Worm (Caenorhabditis elegans) whole organism, late embryonic: ENCODE measurements around the gene Y53C12A.11.

Experiments used
- C08G9.2 ChIP-seq: sonication (generic microtip); optimal IDR thresholded peaks from 2 replicates; lab custom pipeline; 2016; ENCODE audit warnings: mild to moderate bottlenecking, missing genetic modification characterization, moderate library complexity, missing compliant biosample characterization
- F13H6.1 ChIP-seq: sonication (generic microtip); optimal IDR thresholded peaks from 2 replicates; lab custom pipeline; 2016; ENCODE audit warnings: missing genetic modification characterization, missing compliant biosample characterization
- K09A11.1 ChIP-seq: sonication (generic microtip); optimal IDR thresholded peaks from 2 replicates; lab custom pipeline; 2017; ENCODE audit warnings: antibody characterized with exemption, mild to moderate bottlenecking, missing genetic modification characterization, missing compliant biosample characterization; ENCODE audit not compliant: insufficient read depth
- T23F11.4 ChIP-seq: fragments of 200-800 bp; sonication (Bioruptor generic); optimal IDR thresholded peaks from 2 replicates; lab custom pipeline; 2018; ENCODE audit warnings: mild to moderate bottlenecking, missing genetic modification characterization, missing compliant biosample characterization
- ceh-14 ChIP-seq: sonication (generic microtip); optimal IDR thresholded peaks from 2 replicates; lab custom pipeline; 2016; ENCODE audit warnings: missing genotype, missing genetic modification characterization, missing compliant biosample characterization
- ceh-18 ChIP-seq: sonication (generic microtip); optimal IDR thresholded peaks from 2 replicates; lab custom pipeline; 2016; ENCODE audit warnings: missing genetic modification characterization, missing compliant biosample characterization
- ceh-19 ChIP-seq: fragments of 200-800 bp; sonication (Bioruptor generic); optimal IDR thresholded peaks from 2 replicates; lab custom pipeline; 2018; ENCODE audit warnings: mild to moderate bottlenecking, missing genetic modification characterization, missing compliant biosample characterization
- ceh-2 ChIP-seq: sonication (generic microtip); optimal IDR thresholded peaks from 2 replicates; lab custom pipeline; 2016; ENCODE audit warnings: missing genotype, missing genetic modification characterization, missing compliant biosample characterization
- ceh-22 ChIP-seq: sonication (generic microtip); optimal IDR thresholded peaks from 2 replicates; lab custom pipeline; 2017; ENCODE audit warnings: missing biosample characterization, missing genetic modification characterization
- ceh-24 ChIP-seq: sonication (generic microtip); optimal IDR thresholded peaks from 2 replicates; lab custom pipeline; 2016; ENCODE audit warnings: mild to moderate bottlenecking, missing genetic modification characterization, missing compliant biosample characterization
- ceh-30 ChIP-seq: fragments of 150-350 bp; optimal IDR thresholded peaks from 2 replicates; lab custom pipeline; 2014; ENCODE audit warnings: missing biosample characterization, missing genetic modification characterization
- ceh-31 ChIP-seq: sonication (generic microtip); optimal IDR thresholded peaks from 2 replicates; lab custom pipeline; 2016; ENCODE audit warnings: missing genetic modification characterization, missing compliant biosample characterization
- ceh-34 ChIP-seq: sonication (generic microtip); optimal IDR thresholded peaks from 2 replicates; lab custom pipeline; 2016; ENCODE audit warnings: mild to moderate bottlenecking, missing genetic modification characterization, missing compliant biosample characterization
- ceh-45 ChIP-seq: fragments of 200-800 bp; sonication (Bioruptor generic); IDR thresholded peaks from 2 replicates; pipeline ENCODE4 v1.3.6; 2022; ENCODE audit warnings: missing genetic modification reagents, missing genetic modification characterization, missing compliant biosample characterization
- ceh-6 ChIP-seq: fragments of 200-800 bp; sonication (Bioruptor generic); optimal IDR thresholded peaks from 2 replicates; lab custom pipeline; 2018; ENCODE audit warnings: mild to moderate bottlenecking, missing genetic modification characterization, missing compliant biosample characterization
- ceh-9 ChIP-seq: sonication (generic microtip); optimal IDR thresholded peaks from 2 replicates; lab custom pipeline; 2016; ENCODE audit warnings: mild to moderate bottlenecking, missing genetic modification characterization, inconsistent platforms, missing compliant biosample characterization
- che-1 ChIP-seq: sonication (generic microtip); optimal IDR thresholded peaks from 2 replicates; lab custom pipeline; 2016; ENCODE audit warnings: mild to moderate bottlenecking, missing genetic modification characterization, missing compliant biosample characterization
- dmd-4 ChIP-seq: sonication (generic microtip); optimal IDR thresholded peaks from 2 replicates; lab custom pipeline; 2016; ENCODE audit warnings: borderline replicate concordance, missing genetic modification characterization, missing compliant biosample characterization
- ets-4 ChIP-seq: sonication (generic microtip); optimal IDR thresholded peaks from 2 replicates; lab custom pipeline; 2016; ENCODE audit warnings: missing genetic modification characterization, missing compliant biosample characterization
- eyg-1 ChIP-seq: sonication (generic microtip); optimal IDR thresholded peaks from 2 replicates; lab custom pipeline; 2016; ENCODE audit warnings: missing genotype, missing genetic modification characterization, missing compliant biosample characterization
- fax-1 ChIP-seq: sonication (generic microtip); optimal IDR thresholded peaks from 2 replicates; lab custom pipeline; 2016; ENCODE audit warnings: missing genotype, missing genetic modification characterization, missing compliant biosample characterization
- fkh-6 ChIP-seq: sonication (generic microtip); optimal IDR thresholded peaks from 2 replicates; lab custom pipeline; 2016; ENCODE audit warnings: missing genetic modification characterization, missing compliant biosample characterization
- hlh-13 ChIP-seq: fragments of 200-800 bp; sonication (Bioruptor generic); optimal IDR thresholded peaks from 2 replicates; lab custom pipeline; 2018; ENCODE audit warnings: mild to moderate bottlenecking, missing genetic modification characterization, missing compliant biosample characterization
- hlh-30 ChIP-seq: sonication (generic microtip); optimal IDR thresholded peaks from 2 replicates; lab custom pipeline; 2017; ENCODE audit warnings: antibody characterized with exemption, missing genetic modification characterization, missing compliant biosample characterization; ENCODE audit not compliant: insufficient read depth
- hlh-6 ChIP-seq: sonication (generic microtip); optimal IDR thresholded peaks from 2 replicates; lab custom pipeline; 2016; ENCODE audit warnings: missing genotype, missing genetic modification characterization, missing compliant biosample characterization
- hlh-8 ChIP-seq: sonication (generic microtip); optimal IDR thresholded peaks from 2 replicates; lab custom pipeline; 2016; ENCODE audit warnings: missing genotype, missing genetic modification characterization, missing compliant biosample characterization
- lin-11 ChIP-seq: fragments of 200-800 bp; sonication (Bioruptor generic); optimal IDR thresholded peaks from 2 replicates; lab custom pipeline; 2018; ENCODE audit warnings: mild to moderate bottlenecking, missing genetic modification characterization, missing compliant biosample characterization
- mec-3 ChIP-seq: sonication (generic microtip); optimal IDR thresholded peaks from 2 replicates; lab custom pipeline; 2016; ENCODE audit warnings: borderline replicate concordance, missing genetic modification characterization, missing compliant biosample characterization
- nhr-11 ChIP-seq: fragments of 150-350 bp; optimal IDR thresholded peaks from 2 replicates; lab custom pipeline; 2014; ENCODE audit warnings: missing biosample characterization, missing genetic modification characterization
- npax-4 ChIP-seq: sonication (generic microtip); optimal IDR thresholded peaks from 2 replicates; lab custom pipeline; 2016; ENCODE audit warnings: missing genetic modification characterization, missing compliant biosample characterization
- pat-9 ChIP-seq: fragments of 200-800 bp; sonication (Bioruptor generic); optimal IDR thresholded peaks from 2 replicates; lab custom pipeline; 2018; ENCODE audit warnings: mild to moderate bottlenecking, missing genetic modification characterization, moderate library complexity, missing compliant biosample characterization
- pax-1 ChIP-seq: fragments of 150-350 bp; optimal IDR thresholded peaks from 2 replicates; lab custom pipeline; 2014; ENCODE audit warnings: missing biosample characterization, missing genetic modification characterization
- pha-4 ChIP-seq: fragments of 150-350 bp; optimal IDR thresholded peaks from 2 replicates; lab custom pipeline; 2018; ENCODE audit warnings: missing biosample characterization, missing genetic modification reagents, missing genetic modification characterization
- pqm-1 ChIP-seq: sonication (generic microtip); optimal IDR thresholded peaks from 2 replicates; lab custom pipeline; 2016; ENCODE audit warnings: missing genetic modification characterization, missing compliant biosample characterization
- pros-1 ChIP-seq: fragments of 150-350 bp; optimal IDR thresholded peaks from 2 replicates; lab custom pipeline; 2014; ENCODE audit warnings: missing biosample characterization, missing genetic modification reagents, missing genetic modification characterization
- rnt-1 ChIP-seq: sonication (generic microtip); optimal IDR thresholded peaks from 2 replicates; lab custom pipeline; 2016; ENCODE audit warnings: missing genetic modification characterization, missing compliant biosample characterization
- sdc-2 ChIP-seq: sonication (generic microtip); optimal IDR thresholded peaks from 2 replicates; lab custom pipeline; 2016; ENCODE audit warnings: missing genotype, missing genetic modification characterization, missing compliant biosample characterization
- tbx-2 ChIP-seq: sonication (generic microtip); optimal IDR thresholded peaks from 2 replicates; lab custom pipeline; 2016; ENCODE audit warnings: missing genetic modification characterization, missing compliant biosample characterization
- tbx-7 ChIP-seq: sonication (generic microtip); optimal IDR thresholded peaks from 2 replicates; lab custom pipeline; 2016; ENCODE audit warnings: missing genotype, missing genetic modification characterization, missing compliant biosample characterization
- unc-42 ChIP-seq: sonication (generic microtip); optimal IDR thresholded peaks from 2 replicates; lab custom pipeline; 2016; ENCODE audit warnings: missing genotype, missing genetic modification characterization, missing compliant biosample characterization
- unc-55 ChIP-seq: sonication (generic microtip); optimal IDR thresholded peaks from 2 replicates; lab custom pipeline; 2017; ENCODE audit warnings: missing biosample characterization, missing genetic modification reagents, missing genetic modification characterization
- zip-5 ChIP-seq: sonication (generic microtip); optimal IDR thresholded peaks from 2 replicates; lab custom pipeline; 2016; ENCODE audit warnings: missing genetic modification characterization, missing compliant biosample characterization

Y53C12A.11 gene

DNA sequence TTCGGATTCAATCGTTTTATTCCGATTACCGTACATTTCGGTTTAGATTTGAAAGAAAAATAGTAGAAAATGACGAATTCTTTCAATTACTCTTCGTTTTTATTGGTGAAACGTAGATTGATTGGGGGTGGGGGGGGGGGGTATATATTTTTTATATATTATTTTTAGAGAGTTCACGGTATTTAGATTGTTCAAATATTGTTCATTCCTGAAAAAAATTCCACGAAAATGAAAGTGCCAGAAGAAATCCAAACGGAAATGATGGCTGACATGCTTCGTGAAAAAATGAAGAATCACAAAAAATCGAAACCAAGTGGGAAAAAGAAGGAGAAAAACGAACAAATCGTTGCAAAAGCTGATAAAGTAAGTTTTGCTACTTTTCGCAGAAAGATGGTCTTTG is 18.1 kb downstream of the Y53C12A.11 start, which contains the start of the genes Y53C12A.8 and Y53C12A.7:
Y53C12A.8 (minus strand) TSS at position 101 of the 400 bp plus-strand sequence.
Y53C12A.7 (plus strand) TSS at position 181 of the 400 bp plus-strand sequence.
- TF ChIP-seq hlh-30, result no peak
- no peak for TF ChIP-seq unc-55 (GFP tag; lab: Kevin White, UChicago)
- TF ChIP-seq zip-5, result no peak
- no peak for TF ChIP-seq mec-3 (tag; lab: Kevin White, UChicago)
- no peak for TF ChIP-seq lin-11 (tag; lab: Kevin White, UChicago)
- TF ChIP-seq pat-9 (tag; lab: Kevin White, UChicago), result no peak
- TF ChIP-seq K09A11.1 (tag; lab: Kevin White, UChicago), result no peak
- no peak for TF ChIP-seq ceh-6 (GFP tag; lab: Kevin White, UChicago)
- TF ChIP-seq, all 69 proteins: peak for 0

DNA sequence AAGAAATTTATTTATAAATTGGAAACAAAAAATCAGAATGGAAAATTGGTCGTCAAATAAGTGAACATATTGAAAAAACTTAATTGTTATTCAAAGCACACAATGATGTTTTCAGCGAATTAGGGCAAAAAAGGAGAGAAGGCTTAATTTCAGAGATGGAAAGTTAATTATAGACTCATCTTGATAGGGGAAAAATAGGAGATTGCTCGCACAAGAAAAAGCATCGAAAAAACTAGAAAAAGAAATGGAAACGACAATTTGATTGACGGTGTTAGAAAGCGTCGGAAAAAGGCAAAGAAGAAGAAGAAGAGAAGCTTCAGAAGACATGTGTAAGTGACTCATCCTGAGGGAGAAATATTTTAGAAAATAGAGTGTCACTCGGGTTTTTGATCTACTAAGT is 22.6 kb downstream of the Y53C12A.11 start:
- TF ChIP-seq pqm-1 (no peak), unc-42 (peak; percentile 55)
- TF ChIP-seq, all 69 proteins: peak for 1

DNA sequence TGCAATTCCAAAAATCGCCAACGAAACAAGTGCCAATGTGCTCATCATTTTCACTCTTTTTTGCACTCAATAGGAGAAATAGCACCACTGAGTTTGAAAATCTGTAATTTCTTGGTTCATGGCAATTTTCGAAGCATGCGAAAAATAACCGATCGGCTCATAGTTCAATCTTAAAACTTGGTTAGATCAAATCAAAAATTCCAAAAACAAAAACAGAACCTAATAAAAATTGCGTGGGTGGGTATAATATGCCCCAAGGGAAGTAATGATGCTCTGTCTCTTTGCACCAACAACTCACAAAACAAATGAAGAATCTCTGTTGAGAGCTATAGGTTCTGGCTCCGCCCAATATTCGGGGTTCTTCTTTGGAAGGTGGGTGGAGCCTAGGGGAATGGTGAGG is 26.7 kb downstream of the Y53C12A.11 start, which contains the start of gene nlp-11:
nlp-11 (minus strand) TSS at position 101 of the 400 bp plus-strand sequence.
- TF ChIP-seq ceh-22, result no peak
- TF ChIP-seq hlh-6, result no peak
- TF ChIP-seq zip-5, result no peak
- TF ChIP-seq tbx-2 (tag; lab: Kevin White, UChicago), result no peak
- no peak for TF ChIP-seq ceh-24
- no peak for TF ChIP-seq ceh-34 (tag; lab: Kevin White, UChicago)
- TF ChIP-seq dmd-4 (tag; lab: Kevin White, UChicago), result no peak
- TF ChIP-seq ceh-19, result no peak
- TF ChIP-seq pha-4, result no peak
- no peak for TF ChIP-seq fax-1
- TF ChIP-seq sdc-2 (tag; lab: Kevin White, UChicago), result no peak
- no peak for TF ChIP-seq ceh-14 (tag; lab: Kevin White, UChicago)
- TF ChIP-seq hlh-13 (GFP tag; lab: Kevin White, UChicago), result no peak
- no peak for TF ChIP-seq hlh-8 (tag; lab: Kevin White, UChicago)
- no peak for TF ChIP-seq che-1 (tag; lab: Kevin White, UChicago)
- no peak for TF ChIP-seq F13H6.1 (tag; lab: Kevin White, UChicago)
- TF ChIP-seq ceh-18 (tag; lab: Kevin White, UChicago), result no peak
- TF ChIP-seq rnt-1 (tag; lab: Kevin White, UChicago), result no peak
- no peak for TF ChIP-seq ceh-45 (GFP tag; lab: Robert Waterston, UW)

DNA sequence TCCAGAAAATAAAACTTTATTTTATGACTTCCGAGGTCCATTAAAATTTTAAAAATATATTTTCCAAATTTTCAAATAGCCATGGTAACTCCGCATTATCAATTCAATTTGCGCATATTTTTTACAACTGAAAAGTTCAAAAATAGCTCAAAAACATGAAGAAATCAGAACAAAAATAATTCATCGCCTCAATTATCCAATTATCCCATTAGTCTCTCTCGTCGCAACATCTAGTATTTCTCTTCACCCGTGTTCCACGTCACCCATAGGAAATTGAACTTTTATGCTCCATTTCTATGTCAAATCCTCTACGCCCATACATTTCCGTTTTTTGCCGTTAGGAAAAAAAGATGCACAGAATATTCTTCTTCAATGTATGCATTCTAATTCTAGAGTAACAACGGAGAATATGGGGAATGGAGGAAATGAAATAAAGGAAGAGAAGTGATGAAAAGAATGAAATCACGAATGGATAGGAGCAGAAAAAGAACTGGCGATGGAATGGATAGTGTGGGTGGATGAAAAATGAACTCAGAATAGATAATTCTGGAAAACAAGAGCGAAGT is 28.3 kb downstream of the Y53C12A.11 start:
- no peak for TF ChIP-seq nhr-11 (tag; lab: Kevin White, UChicago)
- no peak for TF ChIP-seq tbx-2 (tag; lab: Kevin White, UChicago)
- TF ChIP-seq pqm-1, result no peak
- peak; percentile 78 for TF ChIP-seq unc-42
- no peak for TF ChIP-seq pax-1 (tag; lab: Kevin White, UChicago)
- TF ChIP-seq ets-4 (tag; lab: Kevin White, UChicago), result no peak

DNA sequence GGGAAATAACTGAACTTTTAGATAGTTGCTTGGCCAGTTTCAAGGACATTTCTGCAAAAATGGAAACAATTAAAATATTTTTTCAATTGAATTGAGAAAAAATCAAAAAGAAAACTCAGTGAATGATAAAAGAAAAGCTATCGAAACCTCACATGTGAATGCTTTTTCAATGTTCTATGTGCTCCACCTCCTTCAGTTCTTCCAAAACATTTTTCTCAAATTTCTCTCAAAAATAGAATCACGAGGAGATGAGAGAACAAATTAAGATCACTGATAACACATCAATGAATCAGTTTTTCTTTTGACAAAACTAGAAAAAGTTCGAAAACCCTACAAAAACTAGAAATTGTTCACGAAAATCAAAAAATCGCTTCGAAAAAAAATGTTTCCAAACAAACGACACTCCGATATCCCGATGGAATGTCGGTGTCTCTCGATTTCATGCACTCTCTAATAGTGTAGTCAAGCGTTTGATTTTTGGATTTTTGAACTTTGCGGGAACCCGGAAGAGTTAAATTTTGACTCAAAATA is 31.8 kb downstream of the Y53C12A.11 start, which contains the start of gene ZK1320.9:
ZK1320.9 (minus strand) TSS at position 51 of the 531 bp plus-strand sequence.
- TF ChIP-seq tbx-7 (tag; lab: Kevin White, UChicago), result no peak
- TF ChIP-seq C08G9.2 (tag; lab: Kevin White, UChicago), result no peak
- TF ChIP-seq npax-4 (tag; lab: Kevin White, UChicago), result no peak
- TF ChIP-seq ceh-30 (tag; lab: Kevin White, UChicago), result no peak
- TF ChIP-seq ceh-24, result no peak
- no peak for TF ChIP-seq hlh-13 (GFP tag; lab: Kevin White, UChicago)
- no peak for TF ChIP-seq fkh-6 (tag; lab: Kevin White, UChicago)
- no peak for TF ChIP-seq ceh-2 (tag; lab: Kevin White, UChicago)
- no peak for TF ChIP-seq T23F11.4 (GFP tag; lab: Kevin White, UChicago)
- TF ChIP-seq ceh-31 (tag; lab: Kevin White, UChicago), result no peak
- TF ChIP-seq eyg-1 (tag; lab: Kevin White, UChicago), result no peak
- no peak for TF ChIP-seq pros-1
- no peak for TF ChIP-seq ceh-9 (tag; lab: Kevin White, UChicago)
